Fruit fly (Drosophila melanogaster): ENCODE data around the gene CG8620.

CG8620 gene

DNA sequence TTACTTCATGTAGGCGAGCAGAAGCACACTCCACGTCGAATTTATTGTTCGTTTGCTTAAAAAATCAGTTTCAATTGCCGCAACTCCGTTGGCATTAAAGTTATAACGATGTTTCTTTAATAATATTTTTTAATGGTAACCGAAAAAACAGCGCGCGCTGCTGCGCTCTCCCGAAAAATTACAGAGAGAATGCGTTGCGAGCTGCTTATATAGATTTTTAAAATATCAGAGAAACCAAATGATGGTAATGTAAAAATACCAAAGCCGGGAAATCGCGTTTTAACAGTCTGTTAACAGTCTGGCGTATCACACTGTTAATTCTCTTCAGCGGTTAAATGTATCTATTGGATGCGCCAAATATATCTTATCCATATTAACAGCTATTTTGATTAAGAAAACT is 1.0 kb upstream of the CG8620 start, which contains the start of gene corn (continued):
- TF ChIP-seq caup (GFP tag; optimal IDR thresholded peaks at IDR 0.05; ENCODE audit: severe bottlenecking) = no peak
- TF ChIP-seq CG9817 (tag; optimal IDR thresholded peaks at IDR 0.05) = peak; percentile 3
- TF ChIP-seq Drgx (GFP tag; IDR thresholded peaks at IDR 0.05) = no peak
- peak; percentile 39 for TF ChIP-seq Dp (GFP tag; optimal IDR thresholded peaks at IDR 0.05)
- TF ChIP-seq CG13624 (GFP tag; optimal IDR thresholded peaks at IDR 0.05) = no peak
- no peak for TF ChIP-seq CG10462 (GFP tag; optimal IDR thresholded peaks at IDR 0.05)
- no peak for TF ChIP-seq emc (GFP tag; optimal IDR thresholded peaks at IDR 0.05)
- peak; percentile 26 for TF ChIP-seq CG9797 (GFP tag; optimal IDR thresholded peaks at IDR 0.05)
- TF ChIP-seq CG13287 (GFP tag; IDR thresholded peaks at IDR 0.05; ENCODE audit: partially characterized antibody) = 0 out of 2 replicates have a peak, but pooled peaks have one; percentile 38
- no peak for TF ChIP-seq Sox100B (GFP tag; optimal IDR thresholded peaks at IDR 0.05)

DNA sequence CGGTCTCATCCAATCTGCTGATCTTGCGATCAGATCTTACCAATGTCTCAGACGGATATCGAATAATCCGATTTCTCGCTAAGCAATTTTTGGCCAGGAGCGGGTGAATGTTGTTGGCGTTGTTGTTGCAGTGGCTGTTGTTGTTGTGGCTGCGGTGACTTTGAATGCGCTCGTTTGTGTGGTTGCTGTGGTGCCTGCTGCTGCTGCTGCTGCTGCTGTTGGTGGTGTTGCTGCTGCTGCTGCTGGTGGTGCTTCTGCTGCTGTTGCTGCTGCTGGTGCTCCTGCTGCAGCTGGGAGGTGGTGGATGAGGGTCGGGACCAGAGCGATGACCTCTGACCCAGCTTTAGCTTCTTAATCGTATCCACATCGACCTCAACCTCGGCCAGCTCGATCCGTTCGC is 3.4 kb downstream of the CG8620 start:
- TF ChIP-seq Dfd (GFP tag; optimal IDR thresholded peaks at IDR 0.05) = peak in 1 of 2 experiments; percentile 8
- 0 out of 3 replicates have a peak, but pooled peaks have one; percentile 14 for TF ChIP-seq CG16813 (GFP tag; IDR thresholded peaks at IDR 0.05; ENCODE audit: partially characterized antibody)
- no peak for TF ChIP-seq exex (tag; optimal IDR thresholded peaks at IDR 0.05)

DNA sequence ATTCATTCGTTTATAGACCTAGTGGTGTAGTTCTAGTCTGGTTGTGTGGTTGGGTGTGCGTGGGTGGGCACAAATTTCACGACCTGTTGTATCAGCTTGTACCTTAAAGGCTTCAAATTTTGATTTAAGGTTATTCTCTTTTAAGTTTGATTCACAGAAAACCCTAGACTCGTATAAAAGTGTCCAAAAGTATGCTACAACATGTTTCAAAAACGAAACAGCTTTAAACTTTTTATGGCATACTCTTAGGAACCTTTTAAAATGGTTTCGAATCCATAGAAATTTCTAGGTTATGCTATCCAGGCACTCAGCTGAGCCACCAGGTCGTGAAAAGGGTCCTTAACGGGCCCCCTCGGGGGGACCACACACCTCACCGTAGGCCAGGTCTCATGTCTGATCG is 4.0 kb downstream of the CG8620 start:
- TF ChIP-seq nmo (GFP tag; optimal IDR thresholded peaks at IDR 0.05) = no peak
- TF ChIP-seq CG8290 (GFP tag; optimal IDR thresholded peaks at IDR 0.05) = no peak
- TF ChIP-seq CG8290 (tag; optimal IDR thresholded peaks at IDR 0.05) = peak in 1 of 2 experiments; percentile 52
- TF ChIP-seq CG7987 (GFP tag; optimal IDR thresholded peaks at IDR 0.05) = no peak
- TF ChIP-seq CG17612 (GFP tag; IDR thresholded peaks at IDR 0.05) = peak; percentile 71; the same call in 1 of the 2 replicates
- TF ChIP-seq cg (GFP tag; optimal IDR thresholded peaks at IDR 0.05) = no peak
- no peak for TF ChIP-seq Dfd (GFP tag; optimal IDR thresholded peaks at IDR 0.05)

DNA sequence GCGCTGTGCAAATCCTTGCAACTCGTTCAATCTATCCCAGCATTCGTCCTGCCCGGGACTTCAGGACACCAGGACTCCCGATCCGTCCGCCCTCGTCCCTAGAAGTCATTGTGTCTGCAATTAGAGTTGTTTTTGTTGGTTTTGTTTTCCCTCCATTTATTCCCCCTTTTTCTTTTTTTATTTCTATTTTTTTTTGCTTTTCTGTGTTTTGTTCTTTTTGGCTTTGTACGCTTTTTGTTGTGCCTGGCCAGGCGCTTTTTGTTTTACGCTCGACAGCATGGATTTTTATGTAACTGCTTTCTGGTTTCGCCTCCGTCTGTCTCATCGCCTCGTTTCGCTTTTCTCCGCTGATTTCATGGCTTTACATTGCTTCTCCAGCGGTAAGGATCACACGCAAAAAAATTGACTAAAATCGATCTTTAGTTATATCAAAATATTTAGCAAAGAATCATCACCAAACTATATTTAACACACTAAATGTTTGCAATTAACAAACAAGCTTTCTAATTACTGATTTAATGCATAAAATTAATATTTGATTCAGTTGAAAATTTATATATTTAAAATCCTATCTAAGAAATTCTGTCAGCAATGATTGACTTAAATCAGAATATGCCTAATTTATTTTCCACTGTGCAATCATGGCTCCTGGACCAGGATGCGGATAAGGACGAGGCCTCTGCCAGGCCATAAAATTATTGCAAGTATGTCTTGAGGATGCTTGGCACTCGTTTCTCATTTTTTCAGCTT is 27.0 kb downstream of the CG8620 start:
- TF ChIP-seq chn (GFP tag; optimal IDR thresholded peaks at IDR 0.05) (no peak), nom (GFP tag; optimal IDR thresholded peaks at IDR 0.05) (peak; percentile 68)

DNA sequence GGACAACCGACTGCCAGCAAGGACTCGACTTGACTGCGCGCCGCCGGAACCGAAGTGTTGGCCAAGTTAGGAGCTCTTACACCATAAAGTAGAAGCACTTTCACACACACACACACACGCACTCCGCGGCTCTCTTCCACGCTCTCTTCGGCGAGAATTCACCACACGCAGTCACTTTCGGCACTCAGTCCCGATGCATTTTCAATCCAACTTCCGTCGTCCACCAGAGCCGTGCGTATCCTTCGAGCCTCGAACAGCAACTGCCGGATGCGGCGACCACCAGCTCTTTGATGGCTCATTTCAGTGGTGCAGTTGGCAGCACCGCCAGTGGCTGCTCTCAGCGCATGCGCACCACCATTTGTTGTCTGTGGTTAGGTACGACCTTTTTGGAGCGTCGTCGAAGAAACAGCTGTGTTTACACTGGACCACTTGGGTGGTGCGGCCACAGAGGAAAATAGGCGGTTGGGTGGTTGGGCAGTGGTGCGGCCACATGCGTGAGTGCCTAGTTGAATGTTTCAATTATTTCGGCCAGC is 31.8 kb downstream of the CG8620 start, which contains the start of gene Dscam2:
TSS of gene Dscam2 (minus strand) at position 264 of the 533 bp plus-strand sequence.
- TF ChIP-seq lbe (GFP tag; optimal IDR thresholded peaks at IDR 0.05) (no peak), luna (GFP tag; optimal IDR thresholded peaks at IDR 0.05) (no peak), ewg (GFP tag; optimal IDR thresholded peaks at IDR 0.05) (peak; percentile 91), CG3163 (GFP tag; optimal IDR thresholded peaks at IDR 0.05) (peak; percentile 74), slp2 (GFP tag; optimal IDR thresholded peaks at IDR 0.05) (no peak), CG9817 (tag; optimal IDR thresholded peaks at IDR 0.05) (no peak), eve (GFP tag; optimal IDR thresholded peaks at IDR 0.05) (no peak), C15 (GFP tag; IDR thresholded peaks at IDR 0.05) (no peak), CG12942 (GFP tag; optimal IDR thresholded peaks at IDR 0.05) (no peak), CG1832 (GFP tag; optimal IDR thresholded peaks at IDR 0.05) (no peak), dmrt99B (tag; optimal IDR thresholded peaks at IDR 0.05) (no peak), CG5245 (GFP tag; optimal IDR thresholded peaks at IDR 0.05) (no peak), CG4617 (GFP tag; optimal IDR thresholded peaks at IDR 0.05; ENCODE audit: borderline replicate concordance) (no peak), Jarid2 (GFP tag; optimal IDR thresholded peaks at IDR 0.05) (peak; percentile 11), CG1529 (GFP tag; optimal IDR thresholded peaks at IDR 0.05) (no peak), CG18599 (GFP tag; optimal IDR thresholded peaks at IDR 0.05) (no peak), CG30431 (GFP tag; optimal IDR thresholded peaks at IDR 0.05) (no peak), Xrp1 (GFP tag; IDR thresholded peaks at IDR 0.05) (no peak), CG3847 (GFP tag; IDR thresholded peaks at IDR 0.05) (0 out of 2 replicates have a peak, but pooled peaks have one; percentile 21), crp (GFP tag; optimal IDR thresholded peaks at IDR 0.05) (peak in 1 of 2 experiments; percentile 14), Oaz (GFP tag; IDR thresholded peaks at IDR 0.05) (no peak), phol (tag; optimal IDR thresholded peaks at IDR 0.05) (no peak)
